Fruit fly (Drosophila melanogaster) whole organism, embryonic: Measurements from ENCODE around the gene CG9471.

Experiments used
- ATbp ChIP-seq: fragments of 200-800 bp; sonication (Bioruptor generic); optimal IDR thresholded peaks from 2 replicates; lab custom pipeline; 2017; ENCODE audit warnings: missing biosample characterization, mild to moderate bottlenecking, missing genetic modification characterization, missing genetic modification reagents
- B-H2 ChIP-seq: fragments of 200-800 bp; sonication (Bioruptor generic); optimal IDR thresholded peaks from 2 replicates; lab custom pipeline; 2018; ENCODE audit warnings: missing biosample characterization, mild to moderate bottlenecking, missing genetic modification characterization
- CG10321 ChIP-seq: fragments of 200-800 bp; sonication (Bioruptor generic); IDR thresholded peaks from 2 replicates; pipeline ENCODE4 v1.3.6; 2022; ENCODE audit warnings: missing biosample characterization, missing genetic modification characterization
- CG10543 ChIP-seq: fragments of 200-800 bp; sonication (Bioruptor generic); optimal IDR thresholded peaks from 3 replicates; lab custom pipeline; 2017; ENCODE audit warnings: missing biosample characterization, mild to moderate bottlenecking, missing genetic modification characterization, moderate library complexity
- CG11093 ChIP-seq: fragments of 200-800 bp; sonication (Bioruptor generic); IDR thresholded peaks from 3 replicates; pipeline ENCODE4 v1.3.6; 2022; ENCODE audit warnings: missing biosample characterization, missing genetic modification characterization
- CG12104 ChIP-seq: fragments of 200-800 bp; sonication (Bioruptor generic); optimal IDR thresholded peaks from 3 replicates; lab custom pipeline; 2016; ENCODE audit warnings: missing biosample characterization, missing genetic modification characterization
- CG14710 ChIP-seq: fragments of 200-800 bp; sonication (Bioruptor generic); optimal IDR thresholded peaks from 3 replicates; lab custom pipeline; 2019; ENCODE audit warnings: missing biosample characterization, mild to moderate bottlenecking, missing genetic modification characterization, moderate library complexity
- CG17802 ChIP-seq: fragments of 200-800 bp; sonication (Bioruptor generic); optimal IDR thresholded peaks from 2 replicates; lab custom pipeline; 2018; ENCODE audit warnings: missing biosample characterization, mild to moderate bottlenecking, missing genetic modification characterization, moderate library complexity
- CG2129 ChIP-seq: fragments of 200-800 bp; sonication (Bioruptor generic); IDR thresholded peaks from 2 replicates; pipeline ENCODE4 v1.3.6; 2022; ENCODE audit warnings: missing biosample characterization, missing genetic modification characterization; ENCODE audit not compliant: partially characterized antibody
- CG2202 ChIP-seq: fragments of 200-800 bp; sonication (Bioruptor generic); optimal IDR thresholded peaks from 2 replicates; lab custom pipeline; 2018; ENCODE audit warnings: missing biosample characterization, mild to moderate bottlenecking, missing genetic modification characterization
- CG6813 ChIP-seq: fragments of 200-800 bp; sonication (Bioruptor generic); optimal IDR thresholded peaks from 2 replicates; lab custom pipeline; 2017; ENCODE audit warnings: missing biosample characterization, missing genetic modification characterization, mild to moderate bottlenecking, moderate library complexity, missing genetic modification reagents
- CG7987 ChIP-seq: fragments of 200-800 bp; sonication (Bioruptor generic); optimal IDR thresholded peaks from 2 replicates; lab custom pipeline; 2018; ENCODE audit warnings: missing biosample characterization, mild to moderate bottlenecking, missing genetic modification characterization, moderate library complexity
- CG8281 ChIP-seq: fragments of 200-800 bp; sonication (Bioruptor generic); optimal IDR thresholded peaks from 2 replicates; lab custom pipeline; 2018; ENCODE audit warnings: missing biosample characterization, mild to moderate bottlenecking, missing genetic modification characterization, moderate library complexity
- CG8359 ChIP-seq: fragments of 200-800 bp; sonication (Bioruptor generic); optimal IDR thresholded peaks from 2 replicates; lab custom pipeline; 2017; ENCODE audit warnings: missing biosample characterization, mild to moderate bottlenecking, missing genetic modification characterization, borderline replicate concordance
- CG9876 ChIP-seq: fragments of 200-800 bp; sonication (Bioruptor generic); optimal IDR thresholded peaks from 2 replicates; lab custom pipeline; 2016; ENCODE audit warnings: missing biosample characterization, missing genetic modification characterization
- CrebB ChIP-seq: fragments of 200-800 bp; sonication (Bioruptor generic); optimal IDR thresholded peaks from 3 replicates; lab custom pipeline; 2018; ENCODE audit warnings: missing biosample characterization, mild to moderate bottlenecking, missing genetic modification characterization
- D ChIP-seq, 2 experiments: fragments of 200-800 bp in 1 of 2; fragments of >200 bp in 1 of 2; sonication (Bioruptor generic) in 1 of 2; optimal IDR thresholded peaks; 2 replicates in 1 of 2; 3 replicates in 1 of 2; lab custom pipeline; 2017; ENCODE audit warnings: mild to moderate bottlenecking in 1 of 2, missing biosample characterization in 1 of 2, missing genetic modification characterization in 1 of 2, missing genetic modification reagents in 1 of 2
- Dfd ChIP-seq, 2 experiments: fragments of >200 bp; optimal IDR thresholded peaks; 2 replicates each; lab custom pipeline; 2017; ENCODE audit warnings: missing biosample characterization in 2 of 2, missing genetic modification characterization in 2 of 2
- Dip3 ChIP-seq: fragments of 200-800 bp; sonication (Bioruptor generic); optimal IDR thresholded peaks from 3 replicates; lab custom pipeline; 2016; ENCODE audit warnings: missing biosample characterization, missing genetic modification characterization
- E2f2 ChIP-seq: fragments of 200-800 bp; sonication (Bioruptor generic); IDR thresholded peaks from 2 replicates; pipeline ENCODE4 v1.3.6; 2022; ENCODE audit warnings: missing biosample characterization, missing genetic modification characterization
- Ets65A ChIP-seq: fragments of 200-800 bp; sonication (Bioruptor generic); peaks from one replicate; lab custom pipeline; 2016; ENCODE audit warnings: missing biosample characterization, missing genetic modification characterization
- Fer1 ChIP-seq: fragments of 200-800 bp; sonication (Bioruptor generic); optimal IDR thresholded peaks from 2 replicates; lab custom pipeline; 2017; ENCODE audit warnings: missing biosample characterization, mild to moderate bottlenecking, missing genetic modification characterization
- H15 ChIP-seq: fragments of 200-800 bp; sonication (Bioruptor generic); IDR thresholded peaks from 3 replicates; pipeline ENCODE4 v1.3.6; 2022; ENCODE audit warnings: missing biosample characterization, missing genetic modification characterization
- H2.0 ChIP-seq: fragments of 200-800 bp; sonication (Bioruptor generic); IDR thresholded peaks from 2 replicates; pipeline ENCODE4 v1.3.6; 2022; ENCODE audit warnings: missing biosample characterization, missing genetic modification characterization
- HHEX ChIP-seq: fragments of 200-800 bp; sonication (Bioruptor generic); optimal IDR thresholded peaks from 3 replicates; lab custom pipeline; 2017; ENCODE audit warnings: missing biosample characterization, mild to moderate bottlenecking, missing genetic modification characterization, missing genetic modification reagents
- HLH4C ChIP-seq: fragments of 200-800 bp; sonication (Bioruptor generic); IDR thresholded peaks from 3 replicates; pipeline ENCODE4 v1.3.6; 2022; ENCODE audit warnings: missing biosample characterization, missing genetic modification characterization; ENCODE audit not compliant: partially characterized antibody
- Hr39 ChIP-seq: fragments of >200 bp; optimal IDR thresholded peaks from 2 replicates; lab custom pipeline; 2017
- Mrtf ChIP-seq: fragments of 200-800 bp; sonication (Bioruptor generic); IDR thresholded peaks from 3 replicates; pipeline ENCODE4 v1.3.6; 2022; ENCODE audit warnings: missing biosample characterization, missing genetic modification characterization
- Oaz ChIP-seq: fragments of 200-800 bp; sonication (Bioruptor generic); IDR thresholded peaks from 2 replicates; pipeline ENCODE4 v1.3.6; 2022; ENCODE audit warnings: missing biosample characterization, missing genetic modification characterization
- Stat92E ChIP-seq, 3 experiments: fragments of >200 bp in 2 of 3; fragments of 200-800 bp in 1 of 3; sonication (Bioruptor generic) in 1 of 3; optimal IDR thresholded peaks; 2 replicates each; lab custom pipeline; 2017 to 2019; ENCODE audit warnings: missing biosample characterization in 3 of 3, missing genetic modification characterization in 3 of 3, mild to moderate bottlenecking in 1 of 3, moderate library complexity in 1 of 3
- cad ChIP-seq: fragments of >200 bp; optimal IDR thresholded peaks from 2 replicates; lab custom pipeline; 2017; ENCODE audit warnings: missing biosample characterization, missing genetic modification characterization
- chif ChIP-seq, 2 experiments: fragments of 200-800 bp; sonication (Bioruptor generic); optimal IDR thresholded peaks; 3 replicates each; lab custom pipeline; 2016; ENCODE audit warnings: missing biosample characterization in 2 of 2, missing genetic modification characterization in 2 of 2
- crol ChIP-seq: fragments of 200-800 bp; sonication (Bioruptor generic); IDR thresholded peaks from 2 replicates; pipeline ENCODE4 v1.3.6; 2022; ENCODE audit warnings: missing biosample characterization, missing genetic modification characterization
- crp ChIP-seq, 2 experiments: fragments of 200-800 bp; sonication (Bioruptor generic); optimal IDR thresholded peaks; 2 replicates in 1 of 2; 3 replicates in 1 of 2; lab custom pipeline; 2017; ENCODE audit warnings: missing biosample characterization in 2 of 2, missing genetic modification characterization in 2 of 2, mild to moderate bottlenecking in 1 of 2, moderate library complexity in 1 of 2
- dm ChIP-seq: fragments of 200-800 bp; sonication (Bioruptor generic); optimal IDR thresholded peaks from 3 replicates; lab custom pipeline; 2016; ENCODE audit warnings: missing biosample characterization, missing genetic modification characterization
- en ChIP-seq: fragments of 200-800 bp; sonication (Bioruptor generic); optimal IDR thresholded peaks from 2 replicates; lab custom pipeline; 2016; ENCODE audit warnings: missing biosample characterization, missing genetic modification characterization
- eve ChIP-seq, 2 experiments: fragments of >200 bp; optimal IDR thresholded peaks; 2 replicates each; lab custom pipeline; 2017; ENCODE audit warnings: missing biosample characterization in 2 of 2, missing genetic modification characterization in 2 of 2
- her ChIP-seq: fragments of 200-800 bp; sonication (Bioruptor generic); optimal IDR thresholded peaks from 2 replicates; lab custom pipeline; 2016; ENCODE audit warnings: missing biosample characterization, missing genetic modification characterization
- maf-S ChIP-seq: fragments of 200-800 bp; sonication (Bioruptor generic); optimal IDR thresholded peaks from 2 replicates; lab custom pipeline; 2016; ENCODE audit warnings: missing biosample characterization, missing genetic modification characterization
- nom ChIP-seq: fragments of 200-800 bp; sonication (Bioruptor generic); optimal IDR thresholded peaks from 2 replicates; lab custom pipeline; 2017; ENCODE audit warnings: missing biosample characterization, missing genetic modification characterization, mild to moderate bottlenecking, moderate library complexity, missing genetic modification reagents
- pros ChIP-seq: fragments of 200-800 bp; sonication (Bioruptor generic); optimal IDR thresholded peaks from 3 replicates; lab custom pipeline; 2019; ENCODE audit warnings: missing biosample characterization, mild to moderate bottlenecking, missing genetic modification characterization, moderate library complexity
- pzg ChIP-seq: fragments of 200-800 bp; sonication (Bioruptor generic); optimal IDR thresholded peaks from 3 replicates; lab custom pipeline; 2018; ENCODE audit warnings: missing biosample characterization, mild to moderate bottlenecking, missing genetic modification characterization, moderate library complexity
- repo ChIP-seq: fragments of 200-800 bp; sonication (Bioruptor generic); optimal IDR thresholded peaks from 2 replicates; lab custom pipeline; 2016; ENCODE audit warnings: missing biosample characterization, missing genetic modification characterization
- tin ChIP-seq: fragments of 200-800 bp; sonication (Bioruptor generic); optimal IDR thresholded peaks from 3 replicates; lab custom pipeline; 2016; ENCODE audit warnings: missing biosample characterization, missing genetic modification characterization
- tio ChIP-seq: fragments of 200-800 bp; sonication (Bioruptor generic); optimal IDR thresholded peaks from 2 replicates; lab custom pipeline; 2017; ENCODE audit warnings: missing biosample characterization, missing genetic modification characterization, inconsistent platforms

The CG9471 gene

dm6 chr3R:9816879-9817278 lies 45.5 kb upstream of the CG9471 start, which contains the start of gene CG16904:
Gene CG16904 (minus strand): TSS chr3R:9816979.
- no peak for TF ChIP-seq E2f2 (GFP tag; lab: Robert Waterston, UW)
- no peak for TF ChIP-seq D (optimal IDR thresholded peaks at IDR 0.05; lab: Kevin White, UChicago)
- no peak for TF ChIP-seq D (GFP tag; optimal IDR thresholded peaks at IDR 0.05; lab: Kevin White, UChicago)
- TF ChIP-seq, all 482 proteins: peak for 0

dm6 chr3R:9813861-9814260 lies 42.5 kb upstream of the CG9471 start, which contains the start of gene eloF:
Gene eloF (plus strand): TSS chr3R:9814161.
- no peak for TF ChIP-seq dm (GFP tag; lab: Kevin White, UChicago)
- no peak for TF ChIP-seq Mrtf (GFP tag; lab: Robert Waterston, UW)
- no peak for TF ChIP-seq CG2129
- TF ChIP-seq tin (GFP tag; lab: Kevin White, UChicago): no peak
- TF ChIP-seq tio (GFP tag; lab: Kevin White, UChicago): no peak
- TF ChIP-seq Hr39 (lab: Kevin White, UChicago): no peak
- no peak for TF ChIP-seq her (GFP tag; lab: Kevin White, UChicago)
- TF ChIP-seq ATbp (GFP tag; lab: Kevin White, UChicago): no peak
- no peak for TF ChIP-seq maf-S
- no peak for TF ChIP-seq HHEX (GFP tag; lab: Kevin White, UChicago)
- TF ChIP-seq Fer1: no peak
- TF ChIP-seq pzg (GFP tag; lab: Kevin White, UChicago): no peak
- no peak for TF ChIP-seq CrebB (tag; lab: Kevin White, UChicago)

DNA sequence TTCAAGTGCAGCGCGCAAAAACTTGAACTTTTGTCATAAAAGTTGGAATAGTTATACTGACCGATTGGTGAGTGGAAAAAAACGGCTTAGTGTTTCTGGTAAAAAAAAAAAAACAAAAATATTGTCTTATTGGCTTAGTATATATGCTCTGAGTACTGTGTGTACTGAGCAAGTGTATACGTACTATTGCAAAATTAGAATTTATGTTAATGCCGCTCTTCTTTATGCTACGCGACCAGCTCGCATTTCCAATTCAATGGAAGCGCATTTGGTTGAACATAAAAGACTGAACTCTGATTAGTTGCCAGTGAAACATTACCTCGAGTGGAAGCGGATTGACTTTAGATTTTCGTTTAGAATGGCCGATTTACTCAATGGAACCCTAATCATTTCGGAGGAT lies 41.1 kb upstream of the CG9471 start, which contains the start of gene CG8534:
Gene CG8534 (plus strand): TSS at position 301 of the 400 bp plus-strand sequence.
- TF ChIP-seq B-H2 (GFP tag; lab: Kevin White, UChicago) (no peak), Ets65A (no peak), crp (GFP tag; optimal IDR thresholded peaks at IDR 0.05; lab: Kevin White, UChicago) (no peak), CG2202 (no peak), CG8359 (GFP tag; lab: Kevin White, UChicago) (no peak), crol (no peak), chif (GFP tag; optimal IDR thresholded peaks at IDR 0.05; lab: Kevin White, UChicago) (no peak), cad (GFP tag; lab: Kevin White, UChicago) (no peak), tio (GFP tag; lab: Kevin White, UChicago) (no peak), HLH4C (GFP tag; lab: Robert Waterston, UW) (no peak), CG8281 (no peak), tin (GFP tag; lab: Kevin White, UChicago) (no peak), H2.0 (GFP tag; lab: Robert Waterston, UW) (no peak), pros (no peak)
- TF ChIP-seq, all 482 proteins: peak for 0

- TF ChIP-seq en (GFP tag; lab: Kevin White, UChicago) (no peak), CG14710 (tag; lab: Kevin White, UChicago) (peak; percentile 36), Oaz (GFP tag; lab: Robert Waterston, UW) (no peak), CG11093 (GFP tag; lab: Robert Waterston, UW) (no peak), CG6813 (no peak), Dfd (GFP tag; optimal IDR thresholded peaks at IDR 0.05; lab: Kevin White, UChicago) (no peak), CG10321 (peak; percentile 98), CG9876 (GFP tag; lab: Kevin White, UChicago) (no peak), nom (GFP tag; lab: Kevin White, UChicago) (peak; percentile 90), CG12104 (GFP tag; lab: Kevin White, UChicago) (no peak), tin (GFP tag; lab: Kevin White, UChicago) (no peak), CG10543 (GFP tag; lab: Kevin White, UChicago) (peak; percentile 2), Stat92E (GFP tag; optimal IDR thresholded peaks at IDR 0.05; lab: Kevin White, UChicago) (peak in 1 of 3 experiments; percentile 83), pzg (GFP tag; lab: Kevin White, UChicago) (peak; percentile 88), eve (GFP tag; optimal IDR thresholded peaks at IDR 0.05; lab: Kevin White, UChicago) (no peak), Dip3 (GFP tag; lab: Kevin White, UChicago) (no peak), CG17802 (no peak), CG7987 (peak; percentile 12), H15 (GFP tag; lab: Robert Waterston, UW) (no peak), repo (GFP tag; lab: Kevin White, UChicago) (peak; percentile 6)
Observed at dm6 chr3R:9808946-9809545, 37.7 kb upstream of the CG9471 start, which contains the start of gene FBXO11. Gene FBXO11 (minus strand): TSS chr3R:9809368.
